Worm (Caenorhabditis elegans): ENCODE measurements around the gene cht-6.

cht-6 gene

DNA sequence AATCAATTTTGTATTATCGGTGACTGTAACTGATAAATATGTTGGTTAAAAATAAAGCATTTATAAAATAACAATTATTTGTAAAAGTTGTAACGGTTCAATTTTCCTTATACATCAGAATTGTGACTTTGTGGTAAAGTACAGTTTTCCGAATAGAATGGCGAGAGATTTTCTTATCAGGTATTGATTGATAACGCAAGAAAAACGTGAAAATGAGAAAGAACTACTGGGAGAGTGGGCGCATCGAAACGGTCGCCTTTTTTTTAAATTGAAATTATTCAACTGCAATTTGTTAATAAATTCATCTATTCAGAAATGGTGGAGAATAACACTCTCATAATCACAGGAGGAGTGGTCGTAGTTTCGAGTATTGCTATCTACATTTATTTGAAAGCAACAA lies 21.5 kb downstream of the cht-6 start, which contains the start of gene hpo-19 (continued):
- no peak for TF ChIP-seq mxl-3 (GFP tag; optimal IDR thresholded peaks at IDR 0.05)
- TF ChIP-seq nhr-76 (tag; optimal IDR thresholded peaks at IDR 0.05), result no peak
- no peak for TF ChIP-seq ama-1 (optimal IDR thresholded peaks at IDR 0.05)
- TF ChIP-seq nhr-41 (GFP tag; IDR thresholded peaks at IDR 0.05), result no peak
- TF ChIP-seq ceh-28 (tag; optimal IDR thresholded peaks at IDR 0.05), result no peak
- no peak for TF ChIP-seq ces-1 (GFP tag; optimal IDR thresholded peaks at IDR 0.05)
- no peak for TF ChIP-seq fos-1 (tag; optimal IDR thresholded peaks at IDR 0.05)
- TF ChIP-seq ctbp-1 (GFP tag; IDR thresholded peaks at IDR 0.05), result no peak
- no peak for TF ChIP-seq Y48G9A.11 (GFP tag; IDR thresholded peaks at IDR 0.05)
- TF ChIP-seq nhr-6 (tag; optimal IDR thresholded peaks at IDR 0.05), result no peak
- no peak for TF ChIP-seq ceh-44 (GFP tag; IDR thresholded peaks at IDR 0.05)
- no peak for TF ChIP-seq aha-1 (tag)
- no peak for TF ChIP-seq aly-2 (tag; optimal IDR thresholded peaks at IDR 0.05)
- no peak for TF ChIP-seq dmd-8 (GFP tag; IDR thresholded peaks at IDR 0.05)
- TF ChIP-seq dpl-1 (GFP tag; optimal IDR thresholded peaks at IDR 0.05), result no peak
- no peak for TF ChIP-seq dmd-6 (GFP tag; IDR thresholded peaks at IDR 0.05)
- no peak for TF ChIP-seq lir-3 (tag; optimal IDR thresholded peaks at IDR 0.05)
- no peak; the same call in 1 of the 2 replicates for TF ChIP-seq lin-38 (GFP tag; IDR thresholded peaks at IDR 0.05)
- TF ChIP-seq lin-1 (GFP tag; IDR thresholded peaks at IDR 0.05), result no peak
- no peak for TF ChIP-seq daf-16 (GFP tag; optimal IDR thresholded peaks at IDR 0.05)
- TF ChIP-seq daf-16 (tag; optimal IDR thresholded peaks at IDR 0.05), result peak; percentile 43
- TF ChIP-seq Y75B8A.6 (GFP tag; IDR thresholded peaks at IDR 0.05), result no peak
- TF ChIP-seq gei-8 (GFP tag; optimal IDR thresholded peaks at IDR 0.05), result no peak
- TF ChIP-seq D1046.2 (GFP tag; IDR thresholded peaks at IDR 0.05), result no peak
- TF ChIP-seq lim-7 (GFP tag; IDR thresholded peaks at IDR 0.05), result no peak
- no peak for TF ChIP-seq nhr-42 (GFP tag; IDR thresholded peaks at IDR 0.05)

DNA sequence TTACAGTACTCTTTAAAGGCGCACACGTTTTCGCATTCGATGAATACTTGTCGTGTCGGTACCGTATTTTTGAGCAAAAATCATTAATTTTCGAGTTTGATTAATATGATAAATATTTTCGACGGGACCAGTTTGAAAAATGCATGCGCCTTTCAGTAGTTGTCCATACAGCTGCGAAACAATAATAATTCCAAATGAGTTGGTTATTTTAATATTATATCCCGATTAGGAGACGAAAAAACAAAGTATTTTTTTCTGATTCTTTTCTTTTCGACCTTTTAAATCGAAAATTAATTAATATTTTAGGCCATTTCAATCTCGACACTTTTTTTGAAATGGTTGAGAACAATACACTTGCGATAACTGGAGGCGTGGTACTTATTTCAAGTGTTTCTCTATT lies 23.8 kb downstream of the cht-6 start, which contains the start of gene T05H4.4:
Gene T05H4.4 (plus strand): TSS at position 301 of the 400 bp plus-strand sequence.
- TF ChIP-seq lim-7 (GFP tag; IDR thresholded peaks at IDR 0.05) (no peak), attf-4 (tag; optimal IDR thresholded peaks at IDR 0.05) (no peak), aly-2 (tag; optimal IDR thresholded peaks at IDR 0.05) (no peak), F44E2.7 (GFP tag; IDR thresholded peaks at IDR 0.05) (no peak), jun-1 (tag; optimal IDR thresholded peaks at IDR 0.05) (no peak), madf-9 (GFP tag; conservative IDR thresholded peaks at IDR 0.05) (no peak), tag-97 (GFP tag; IDR thresholded peaks at IDR 0.05) (no peak), nhr-25 (tag; optimal IDR thresholded peaks at IDR 0.05; ENCODE audit: borderline replicate concordance, insufficient read depth) (no peak), ZK546.5 (tag; optimal IDR thresholded peaks at IDR 0.05) (no peak), nhr-11 (tag; optimal IDR thresholded peaks at IDR 0.05) (no peak), F37D6.2 (tag; optimal IDR thresholded peaks at IDR 0.05) (no peak), nhr-42 (GFP tag; IDR thresholded peaks at IDR 0.05) (no peak), Y105C5A.15 (GFP tag; IDR thresholded peaks at IDR 0.05) (no peak), pqm-1 (tag; optimal IDR thresholded peaks at IDR 0.05) (no peak), zip-11 (GFP tag; IDR thresholded peaks at IDR 0.05) (no peak)

DNA sequence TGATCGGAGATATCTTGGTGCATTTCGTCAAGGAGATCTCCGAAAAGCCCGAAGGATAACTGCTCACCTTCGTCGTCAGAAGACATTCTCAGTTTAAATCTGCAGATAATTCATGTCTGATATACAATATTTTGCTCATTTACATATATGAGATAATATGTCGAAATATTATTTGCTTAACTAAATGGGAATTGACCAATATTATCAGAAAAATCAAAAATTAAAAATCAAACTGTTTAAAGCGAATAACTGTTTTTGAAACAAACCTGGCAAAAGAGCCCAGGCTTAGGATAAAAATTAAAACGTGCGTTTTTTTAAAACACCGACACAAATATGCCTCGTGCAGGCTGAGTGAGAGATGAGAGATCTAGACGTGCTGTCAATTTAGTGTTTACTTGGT lies 26.8 kb downstream of the cht-6 start, which contains the start of gene T05H4.15:
Gene T05H4.15 (minus strand): TSS at position 101 of the 400 bp plus-strand sequence.
- no peak for TF ChIP-seq snpc-4 (tag; optimal IDR thresholded peaks at IDR 0.05)
- TF ChIP-seq hif-1 (tag; optimal IDR thresholded peaks at IDR 0.05), result no peak
- no peak for TF ChIP-seq lin-29 (GFP tag; IDR thresholded peaks at IDR 0.05)
- TF ChIP-seq unc-62 (GFP tag; optimal IDR thresholded peaks at IDR 0.05 in 1 of 2), result no peak
- TF ChIP-seq unc-62 (tag; optimal IDR thresholded peaks at IDR 0.05), result no peak
- TF ChIP-seq lin-13 (GFP tag; optimal IDR thresholded peaks at IDR 0.05), result no peak
- TF ChIP-seq aly-2 (tag; optimal IDR thresholded peaks at IDR 0.05), result no peak
- TF ChIP-seq tra-1 (GFP tag; IDR thresholded peaks at IDR 0.05), result no peak
- no peak for TF ChIP-seq zip-11 (GFP tag; IDR thresholded peaks at IDR 0.05)
- no peak for TF ChIP-seq dpl-1 (GFP tag; optimal IDR thresholded peaks at IDR 0.05)
- TF ChIP-seq dmd-8 (GFP tag; IDR thresholded peaks at IDR 0.05), result no peak
- no peak for TF ChIP-seq nhr-77 (tag; optimal IDR thresholded peaks at IDR 0.05)
- TF ChIP-seq nhr-6 (tag; optimal IDR thresholded peaks at IDR 0.05), result no peak
- TF ChIP-seq duxl-1 (tag; optimal IDR thresholded peaks at IDR 0.05; ENCODE audit: poor library complexity), result no peak
